Worm (Caenorhabditis elegans) whole organism, midembryonic: ENCODE data around the gene ifbp-1.

ENCODE experiments used
- T22C8.4 ChIP-seq: fragments of 200-800 bp; sonication (Bioruptor generic); IDR thresholded peaks from 2 replicates; pipeline ENCODE4 v1.3.6; 2022; ENCODE audit warnings: missing genetic modification characterization, missing compliant biosample characterization
- cog-1 ChIP-seq: sonication (generic microtip); optimal IDR thresholded peaks from 2 replicates; lab custom pipeline; 2016; ENCODE audit warnings: missing genetic modification characterization, missing compliant biosample characterization
- flt-1 ChIP-seq: fragments of 200-800 bp; sonication (Bioruptor generic); IDR thresholded peaks from 2 replicates; pipeline ENCODE4 v1.3.6; 2022; ENCODE audit warnings: missing genetic modification characterization, missing compliant biosample characterization
- klf-2 ChIP-seq: fragments of 200-800 bp; sonication (Bioruptor generic); conservative IDR thresholded peaks from 2 replicates; pipeline ENCODE4 v1.3.6; 2022; ENCODE audit warnings: missing genetic modification reagents, missing genetic modification characterization, missing compliant biosample characterization
- med-1 ChIP-seq: sonication (generic microtip); optimal IDR thresholded peaks from 2 replicates; lab custom pipeline; 2017; ENCODE audit warnings: missing genetic modification characterization, mild to moderate bottlenecking, missing compliant biosample characterization, antibody characterized with exemption, missing genetic modification reagents; ENCODE audit not compliant: insufficient read depth
- ref-1 ChIP-seq: fragments of 200-800 bp; sonication (Bioruptor generic); conservative IDR thresholded peaks from 2 replicates; pipeline ENCODE4 v1.3.6; 2022; ENCODE audit warnings: missing genetic modification reagents, missing genetic modification characterization, missing compliant biosample characterization
- tab-1 ChIP-seq: fragments of 200-800 bp; sonication (Bioruptor generic); IDR thresholded peaks from 2 replicates; pipeline ENCODE4 v1.3.6; 2022; ENCODE audit warnings: missing genetic modification characterization, missing compliant biosample characterization
- ztf-23 ChIP-seq: fragments of 200-800 bp; sonication (Bioruptor generic); IDR thresholded peaks from 2 replicates; pipeline ENCODE4 v1.3.6; 2022; ENCODE audit warnings: missing genetic modification reagents, missing genetic modification characterization, missing compliant biosample characterization
- ztf-29 ChIP-seq: fragments of 200-800 bp; sonication (Bioruptor generic); IDR thresholded peaks from 2 replicates; pipeline ENCODE4 v1.3.6; 2022; ENCODE audit warnings: missing genetic modification reagents, missing genetic modification characterization, missing compliant biosample characterization

Gene ifbp-1

DNA sequence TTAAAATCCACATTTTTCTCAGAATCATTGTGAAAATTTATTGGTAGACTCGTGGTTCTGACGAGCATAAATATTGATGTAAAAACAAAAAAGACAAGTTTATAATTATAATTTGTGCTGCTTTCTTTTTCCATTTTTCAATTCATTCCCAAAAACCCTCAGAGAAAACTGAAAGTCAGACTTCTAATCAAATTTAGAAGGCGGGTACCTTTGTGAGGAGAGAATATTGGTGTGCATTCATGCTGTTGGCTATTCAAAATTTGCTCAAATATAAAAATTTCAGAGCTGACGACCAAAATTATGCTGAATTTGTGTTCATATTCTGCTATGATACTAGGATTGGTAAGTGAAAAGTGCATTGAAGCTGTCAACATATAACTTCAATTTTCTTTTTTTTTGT is 13.0 kb downstream of the ifbp-1 start, which contains the start of gene srx-125:
Gene srx-125, plus strand, starts transcription at position 301 of the 400 bp plus-strand sequence.
- TF ChIP-seq klf-2 (GFP tag; lab: Robert Waterston, UW): no peak
- TF ChIP-seq flt-1 (GFP tag; lab: Robert Waterston, UW): no peak
- TF ChIP-seq med-1: no peak
- TF ChIP-seq tab-1 (GFP tag; lab: Robert Waterston, UW): no peak
- no peak for TF ChIP-seq ztf-23 (GFP tag; lab: Robert Waterston, UW)
- no peak for TF ChIP-seq cog-1 (tag; lab: Kevin White, UChicago)
- TF ChIP-seq ztf-29 (GFP tag; lab: Robert Waterston, UW): no peak
- no peak for TF ChIP-seq ref-1 (GFP tag; lab: Robert Waterston, UW)
- TF ChIP-seq T22C8.4: no peak

DNA sequence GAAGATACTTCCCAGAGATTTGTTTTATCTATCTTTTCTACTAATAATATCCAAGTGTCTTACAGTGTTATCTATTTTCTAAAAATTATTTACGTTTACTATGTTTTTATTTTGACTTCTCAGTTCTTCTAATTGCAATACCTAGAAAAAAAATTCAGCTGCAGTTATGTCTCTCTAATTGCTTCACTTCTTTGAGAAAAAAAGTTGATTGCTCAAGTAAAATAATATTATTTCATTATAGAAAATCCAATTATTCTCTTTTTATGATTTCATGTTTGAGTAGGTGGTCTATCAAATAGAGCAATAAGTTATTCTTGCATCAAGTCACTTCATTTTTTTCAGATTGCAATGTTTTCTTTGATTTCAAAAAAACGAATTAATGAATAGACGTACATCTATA is 13.6 kb downstream of the ifbp-1 start:
- TF ChIP-seq klf-2 (GFP tag; lab: Robert Waterston, UW) (no peak), flt-1 (GFP tag; lab: Robert Waterston, UW) (no peak), ztf-29 (GFP tag; lab: Robert Waterston, UW) (no peak), cog-1 (tag; lab: Kevin White, UChicago) (no peak)

ce11 chrV:13364227-13364626 is 15.8 kb downstream of the ifbp-1 start:
- TF ChIP-seq flt-1 (GFP tag; lab: Robert Waterston, UW) (no peak), ztf-23 (GFP tag; lab: Robert Waterston, UW) (no peak), med-1 (no peak), klf-2 (GFP tag; lab: Robert Waterston, UW) (no peak), tab-1 (GFP tag; lab: Robert Waterston, UW) (no peak), ref-1 (GFP tag; lab: Robert Waterston, UW) (no peak), T22C8.4 (no peak), cog-1 (tag; lab: Kevin White, UChicago) (no peak), ztf-29 (GFP tag; lab: Robert Waterston, UW) (no peak)

DNA sequence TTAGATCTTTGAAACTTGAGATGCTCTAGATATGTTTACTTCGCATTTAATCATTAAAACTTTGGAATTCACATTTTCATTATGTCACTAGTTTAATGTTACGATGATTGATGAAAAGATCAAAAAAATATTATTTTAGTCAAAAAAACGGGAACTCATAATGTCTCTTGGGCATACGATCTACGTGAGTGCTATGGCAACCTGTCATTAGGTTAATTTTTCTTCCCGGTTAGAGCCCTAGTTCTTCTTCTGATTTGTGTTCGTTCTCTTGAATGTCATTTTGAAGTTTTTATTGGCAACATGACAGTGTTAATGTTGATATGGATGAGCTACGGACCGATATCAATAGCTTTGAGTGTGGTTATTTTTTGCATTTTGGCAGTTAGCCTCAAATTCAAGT is 16.6 kb downstream of the ifbp-1 start, which contains the start of gene srg-46:
Gene srg-46, plus strand, starts transcription at position 301 of the 400 bp plus-strand sequence.
- TF ChIP-seq klf-2 (GFP tag; lab: Robert Waterston, UW) (no peak), med-1 (no peak), flt-1 (GFP tag; lab: Robert Waterston, UW) (no peak), ztf-29 (GFP tag; lab: Robert Waterston, UW) (no peak), T22C8.4 (no peak), ref-1 (GFP tag; lab: Robert Waterston, UW) (no peak), tab-1 (GFP tag; lab: Robert Waterston, UW) (no peak), ztf-23 (GFP tag; lab: Robert Waterston, UW) (no peak), cog-1 (tag; lab: Kevin White, UChicago) (no peak)

DNA sequence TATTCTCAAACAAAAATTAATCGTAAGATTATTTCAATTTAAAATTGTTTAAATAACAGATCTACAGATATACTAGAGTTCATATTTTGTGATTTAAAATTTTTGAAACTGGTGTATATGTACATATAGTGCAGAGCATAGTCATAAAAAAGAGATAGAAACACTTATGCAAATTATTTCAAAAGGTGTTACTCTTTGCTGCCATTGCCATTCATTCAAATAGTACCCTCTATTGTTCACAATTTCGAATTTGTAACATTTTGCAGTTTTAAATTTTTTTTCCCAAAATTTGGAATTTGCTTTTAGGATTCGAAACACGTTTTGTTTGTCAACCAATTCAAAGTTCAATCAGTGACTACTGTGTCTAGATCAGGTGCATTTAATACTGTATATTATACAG is 19.8 kb downstream of the ifbp-1 start, which contains the start of gene F32H5.4:
Gene F32H5.4, plus strand, starts transcription at position 301 of the 400 bp plus-strand sequence.
- TF ChIP-seq cog-1 (tag; lab: Kevin White, UChicago) (no peak), ztf-29 (GFP tag; lab: Robert Waterston, UW) (no peak), ztf-23 (GFP tag; lab: Robert Waterston, UW) (no peak), T22C8.4 (no peak), flt-1 (GFP tag; lab: Robert Waterston, UW) (no peak), ref-1 (GFP tag; lab: Robert Waterston, UW) (no peak), med-1 (no peak), klf-2 (GFP tag; lab: Robert Waterston, UW) (no peak), tab-1 (GFP tag; lab: Robert Waterston, UW) (no peak)

- TF ChIP-seq flt-1 (GFP tag; lab: Robert Waterston, UW) (no peak), tab-1 (GFP tag; lab: Robert Waterston, UW) (no peak), ref-1 (GFP tag; lab: Robert Waterston, UW) (no peak), cog-1 (tag; lab: Kevin White, UChicago) (no peak), ztf-29 (GFP tag; lab: Robert Waterston, UW) (no peak), klf-2 (GFP tag; lab: Robert Waterston, UW) (no peak), T22C8.4 (no peak), med-1 (no peak), ztf-23 (GFP tag; lab: Robert Waterston, UW) (no peak)
Observed at ce11 chrV:13358823-13359592, 21.1 kb downstream of the ifbp-1 start, which contains the start of gene F32H5.3. Gene F32H5.3 (plus strand): TSS chrV:13359335.

DNA sequence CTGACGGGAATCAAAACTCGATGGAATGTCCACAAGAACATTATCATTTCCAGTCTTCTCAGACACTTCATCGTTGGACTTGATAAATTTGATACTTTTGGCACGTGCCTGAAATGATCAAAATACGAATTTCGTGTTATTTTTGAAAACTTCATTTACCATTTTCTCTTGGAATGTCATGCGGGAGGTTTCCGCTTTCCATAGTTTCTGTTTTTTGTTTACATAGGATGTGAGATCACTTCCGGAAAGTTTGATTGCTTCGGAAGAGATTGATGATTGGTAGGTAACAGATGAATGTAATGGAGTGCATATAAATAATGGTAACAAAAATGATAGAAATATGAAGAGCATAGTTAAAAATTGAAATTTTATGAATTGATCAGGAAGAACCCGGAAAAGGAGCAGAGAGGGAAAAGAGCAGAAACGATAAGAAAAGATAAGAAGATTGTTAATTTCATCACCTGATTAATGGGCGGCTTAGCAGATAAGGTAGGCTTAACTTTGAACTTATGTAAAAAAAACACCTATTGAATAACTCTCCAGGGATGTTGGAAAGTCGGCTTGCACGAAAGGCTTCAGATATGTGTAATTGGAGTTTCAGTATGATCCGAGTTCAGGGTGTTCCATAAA is 22.3 kb downstream of the ifbp-1 start, which contains the start of gene F32H5.1:
Gene F32H5.1, minus strand, starts transcription at position 386 of the 630 bp plus-strand sequence.
- TF ChIP-seq ztf-23 (GFP tag; lab: Robert Waterston, UW) (no peak), flt-1 (GFP tag; lab: Robert Waterston, UW) (no peak), cog-1 (tag; lab: Kevin White, UChicago) (no peak), med-1 (no peak), klf-2 (GFP tag; lab: Robert Waterston, UW) (no peak)

DNA sequence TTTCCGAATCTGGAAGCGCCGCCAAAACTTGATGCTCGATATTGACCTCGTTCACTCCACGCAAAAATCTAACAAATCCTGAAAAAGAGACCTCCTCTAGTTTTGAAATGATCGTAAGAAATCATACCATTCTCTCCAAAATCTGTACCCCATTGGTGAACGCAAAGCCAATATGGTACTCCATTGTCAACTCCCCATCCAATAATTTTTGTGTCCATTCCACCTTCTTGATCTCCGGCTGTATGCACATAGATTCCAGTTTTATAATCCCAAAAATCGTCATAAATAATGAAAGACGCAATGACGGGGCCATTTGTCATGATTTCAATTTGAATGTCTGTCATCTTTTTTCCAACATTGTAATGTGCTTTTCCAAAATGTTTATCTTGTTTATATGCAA is 23.9 kb downstream of the ifbp-1 start:
- TF ChIP-seq T22C8.4: no peak
- TF ChIP-seq ref-1 (GFP tag; lab: Robert Waterston, UW): no peak
- no peak for TF ChIP-seq tab-1 (GFP tag; lab: Robert Waterston, UW)
- no peak for TF ChIP-seq ztf-23 (GFP tag; lab: Robert Waterston, UW)
- no peak for TF ChIP-seq med-1
- TF ChIP-seq cog-1 (tag; lab: Kevin White, UChicago): no peak
- no peak for TF ChIP-seq ztf-29 (GFP tag; lab: Robert Waterston, UW)
- no peak for TF ChIP-seq klf-2 (GFP tag; lab: Robert Waterston, UW)
- no peak for TF ChIP-seq flt-1 (GFP tag; lab: Robert Waterston, UW)

ce11 chrV:13352415-13352814 is 27.6 kb downstream of the ifbp-1 start:
- no peak for TF ChIP-seq tab-1 (GFP tag; lab: Robert Waterston, UW)
- no peak for TF ChIP-seq cog-1 (tag; lab: Kevin White, UChicago)
- TF ChIP-seq klf-2 (GFP tag; lab: Robert Waterston, UW): no peak
- no peak for TF ChIP-seq flt-1 (GFP tag; lab: Robert Waterston, UW)
- TF ChIP-seq ztf-29 (GFP tag; lab: Robert Waterston, UW): no peak
- no peak for TF ChIP-seq med-1
- no peak for TF ChIP-seq ztf-23 (GFP tag; lab: Robert Waterston, UW)
- no peak for TF ChIP-seq T22C8.4
- no peak for TF ChIP-seq ref-1 (GFP tag; lab: Robert Waterston, UW)
